Worm (Caenorhabditis elegans): ENCODE results near the gene C50F4.4.

C50F4.4 gene

ce11 chrV:9499295-9499694 lies 37.3 kb upstream of the C50F4.4 start:
- TF ChIP-seq blmp-1 (tag; optimal IDR thresholded peaks at IDR 0.05) (peak; percentile 3), grh-1 (GFP tag; IDR thresholded peaks at IDR 0.05) (no peak)

- TF ChIP-seq xbp-1 (tag; optimal IDR thresholded peaks at IDR 0.05), result no peak
- no peak for TF ChIP-seq swsn-7 (tag; optimal IDR thresholded peaks at IDR 0.05)
- TF ChIP-seq nhr-28 (tag; optimal IDR thresholded peaks at IDR 0.05), result no peak
- TF ChIP-seq jun-1 (tag; optimal IDR thresholded peaks at IDR 0.05), result no peak
- no peak for TF ChIP-seq nhr-77 (tag; optimal IDR thresholded peaks at IDR 0.05)
Measured at ce11 chrV:9500826-9501451, 35.6 kb upstream of the C50F4.4 start, which contains the start of gene swt-5. swt-5 (plus strand) TSS chrV:9501401.

ce11 chrV:9503152-9503817 lies 33.3 kb upstream of the C50F4.4 start:
- no peak for TF ChIP-seq nhr-76 (tag; optimal IDR thresholded peaks at IDR 0.05)
- peak; percentile 44 for TF ChIP-seq unc-130 (tag; optimal IDR thresholded peaks at IDR 0.05)
- TF ChIP-seq efl-1 (optimal IDR thresholded peaks at IDR 0.05), result peak; percentile 54 to 57
- peak; percentile 34 to 95 for TF ChIP-seq efl-1 (GFP tag; optimal IDR thresholded peaks at IDR 0.05 in 1 of 2)
- peak; percentile 68 for TF ChIP-seq fkh-8 (tag; optimal IDR thresholded peaks at IDR 0.05)
- TF ChIP-seq nhr-19 (GFP tag; conservative IDR thresholded peaks at IDR 0.05), result peak; percentile 81
- no peak for TF ChIP-seq nhr-28 (tag; optimal IDR thresholded peaks at IDR 0.05)
- TF ChIP-seq ets-5 (GFP tag; IDR thresholded peaks at IDR 0.05), result no peak
- no peak for TF ChIP-seq vab-15 (tag; optimal IDR thresholded peaks at IDR 0.05)
- TF ChIP-seq isw-1 (GFP tag; IDR thresholded peaks at IDR 0.05), result peak; percentile 46
- TF ChIP-seq pag-3 (tag; optimal IDR thresholded peaks at IDR 0.05; ENCODE audit: borderline replicate concordance, insufficient read depth), result no peak
- TF ChIP-seq egl-27 (tag; optimal IDR thresholded peaks at IDR 0.05), result no peak
- TF ChIP-seq nhr-47 (tag; optimal IDR thresholded peaks at IDR 0.05), result peak; percentile 87
- TF ChIP-seq lir-3 (tag; optimal IDR thresholded peaks at IDR 0.05; ENCODE audit: poor library complexity), result peak; percentile 35
- peak; percentile 70 for TF ChIP-seq irx-1 (tag; optimal IDR thresholded peaks at IDR 0.05)
- TF ChIP-seq sup-37 (GFP tag; optimal IDR thresholded peaks at IDR 0.05), result no peak
- TF ChIP-seq ceh-88 (GFP tag; IDR thresholded peaks at IDR 0.05), result 0 out of 2 replicates have a peak, but pooled peaks have one; percentile 20
- TF ChIP-seq dpl-1 (GFP tag; optimal IDR thresholded peaks at IDR 0.05), result peak; percentile 12 to 51 (median 49)
- peak in 2 of 6 experiments; percentile 18 to 45 for TF ChIP-seq elt-3 (tag; optimal IDR thresholded peaks at IDR 0.05)
- TF ChIP-seq nhr-85 (tag), result peak; percentile 83
- peak in 1 of 2 experiments; percentile 76 for TF ChIP-seq mdl-1 (tag; optimal IDR thresholded peaks at IDR 0.05)
- peak; percentile 81 for TF ChIP-seq nhr-20 (tag; optimal IDR thresholded peaks at IDR 0.05)
- TF ChIP-seq unc-86 (tag; optimal IDR thresholded peaks at IDR 0.05), result peak; percentile 66
- TF ChIP-seq sptf-1 (tag; optimal IDR thresholded peaks at IDR 0.05), result no peak
- peak; percentile 6 for TF ChIP-seq F16B12.6 (tag; optimal IDR thresholded peaks at IDR 0.05)
- peak; percentile 30 for TF ChIP-seq C04F5.9 (tag; optimal IDR thresholded peaks at IDR 0.05)
- peak; percentile 5 for TF ChIP-seq ama-1 (optimal IDR thresholded peaks at IDR 0.05)
- peak; percentile 65 for TF ChIP-seq nhr-77 (tag; optimal IDR thresholded peaks at IDR 0.05)
- peak; percentile 64 for TF ChIP-seq pax-3 (tag; optimal IDR thresholded peaks at IDR 0.05)
- TF ChIP-seq snpc-4 (tag; optimal IDR thresholded peaks at IDR 0.05), result peak; percentile 95
- peak; percentile 87 for TF ChIP-seq nhr-71 (tag; optimal IDR thresholded peaks at IDR 0.05)
- no peak for TF ChIP-seq hlh-17 (GFP tag; optimal IDR thresholded peaks at IDR 0.05; ENCODE audit: borderline replicate concordance)
- TF ChIP-seq elt-2 (tag; optimal IDR thresholded peaks at IDR 0.05), result peak; percentile 68
- peak; percentile 67 for TF ChIP-seq egl-13 (tag; optimal IDR thresholded peaks at IDR 0.05)
- TF ChIP-seq mab-9 (GFP tag; IDR thresholded peaks at IDR 0.05), result peak; percentile 60
- no peak for TF ChIP-seq nhr-12 (tag; optimal IDR thresholded peaks at IDR 0.05)
- TF ChIP-seq ceh-90 (tag; optimal IDR thresholded peaks at IDR 0.05), result no peak
- no peak for TF ChIP-seq lin-13 (GFP tag; optimal IDR thresholded peaks at IDR 0.05)
- TF ChIP-seq dsc-1 (tag; optimal IDR thresholded peaks at IDR 0.05), result peak; percentile 81
- no peak for TF ChIP-seq efl-3 (GFP tag; optimal IDR thresholded peaks at IDR 0.05)
- TF ChIP-seq grh-1 (GFP tag; IDR thresholded peaks at IDR 0.05), result peak; percentile 41
- TF ChIP-seq nhr-11 (tag; optimal IDR thresholded peaks at IDR 0.05), result no peak
- no peak for TF ChIP-seq zag-1 (tag; optimal IDR thresholded peaks at IDR 0.05)
